Fruit fly (Drosophila melanogaster): ENCODE results near the gene Vps13D.

The Vps13D gene

DNA sequence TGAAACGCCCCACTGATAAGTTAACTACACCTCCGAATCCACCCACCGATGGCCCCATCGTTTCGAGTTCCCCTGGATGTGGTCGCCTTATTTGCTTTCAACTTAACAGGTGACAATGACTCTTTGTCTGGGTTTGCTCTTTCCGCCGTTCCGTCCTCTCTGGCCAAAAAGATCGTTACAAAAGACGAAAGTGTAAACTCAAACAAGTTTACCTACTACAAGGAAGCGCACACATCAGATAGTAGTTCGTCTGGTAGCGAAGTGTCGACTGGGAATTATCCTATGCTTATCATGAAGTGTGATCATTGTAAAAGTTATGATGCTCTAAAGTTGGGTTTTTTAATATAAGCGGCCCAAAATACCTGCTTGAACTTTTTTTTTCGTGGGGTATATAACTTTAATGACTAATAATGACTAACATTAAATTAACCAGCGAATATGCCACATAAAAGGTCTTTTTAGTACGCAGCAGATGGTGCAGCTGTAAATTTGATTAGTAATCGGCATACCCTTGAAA is 44.0 kb downstream of the Vps13D start (continued):
- TF ChIP-seq fkh (GFP tag; optimal IDR thresholded peaks at IDR 0.05): peak; percentile 79
- TF ChIP-seq dac (GFP tag; optimal IDR thresholded peaks at IDR 0.05): no peak
- peak; percentile 42 for TF ChIP-seq CG10631 (GFP tag; optimal IDR thresholded peaks at IDR 0.05)
- peak; percentile 31 for TF ChIP-seq CG3919 (GFP tag; optimal IDR thresholded peaks at IDR 0.05)
- no peak for TF ChIP-seq Hr38 (GFP tag; optimal IDR thresholded peaks at IDR 0.05)
- no peak for TF ChIP-seq fd85E (GFP tag; optimal IDR thresholded peaks at IDR 0.05)
- TF ChIP-seq spab (GFP tag; optimal IDR thresholded peaks at IDR 0.05): no peak
- peak; percentile 32 for TF ChIP-seq net (GFP tag; optimal IDR thresholded peaks at IDR 0.05)
- TF ChIP-seq CG1621 (tag; optimal IDR thresholded peaks at IDR 0.05): peak; percentile 32
- peak; percentile 6 for TF ChIP-seq CG7368 (GFP tag; optimal IDR thresholded peaks at IDR 0.05)
- TF ChIP-seq Blimp-1 (GFP tag; optimal IDR thresholded peaks at IDR 0.05): peak; percentile 11
- peak; percentile 34 for TF ChIP-seq esn (GFP tag; optimal IDR thresholded peaks at IDR 0.05)
- TF ChIP-seq achi (GFP tag; optimal IDR thresholded peaks at IDR 0.05): peak; percentile 28
- peak; percentile 47; the same call in 1 of the 3 replicates for TF ChIP-seq CG6163 (GFP tag; IDR thresholded peaks at IDR 0.05)
- TF ChIP-seq CG4318 (GFP tag; optimal IDR thresholded peaks at IDR 0.05): peak; percentile 27
- TF ChIP-seq vri (GFP tag; optimal IDR thresholded peaks at IDR 0.05): peak; percentile 44
- TF ChIP-seq Hr4 (GFP tag; optimal IDR thresholded peaks at IDR 0.05): peak; percentile 65
- TF ChIP-seq Ets21C (GFP tag; optimal IDR thresholded peaks at IDR 0.05): no peak
- no peak for TF ChIP-seq CG11902 (GFP tag; optimal IDR thresholded peaks at IDR 0.05)
- peak; percentile 58 for TF ChIP-seq acj6 (GFP tag; optimal IDR thresholded peaks at IDR 0.05)
- peak; percentile 33 for TF ChIP-seq CG16779 (tag; optimal IDR thresholded peaks at IDR 0.05)
- TF ChIP-seq Ets96B (tag; optimal IDR thresholded peaks at IDR 0.05): peak; percentile 26
- peak; percentile 20 for TF ChIP-seq CG6276 (GFP tag; optimal IDR thresholded peaks at IDR 0.05)
- peak; percentile 14 for TF ChIP-seq Eip75B (GFP tag; optimal IDR thresholded peaks at IDR 0.05)
- no peak for TF ChIP-seq Sox15 (GFP tag; optimal IDR thresholded peaks at IDR 0.05)
- peak; percentile 45 for TF ChIP-seq Hr39 (GFP tag; optimal IDR thresholded peaks at IDR 0.05)
- TF ChIP-seq CG9139 (GFP tag; optimal IDR thresholded peaks at IDR 0.05): peak; percentile 40
- no peak for TF ChIP-seq Met (GFP tag; optimal IDR thresholded peaks at IDR 0.05)
- TF ChIP-seq CG11294 (GFP tag; IDR thresholded peaks at IDR 0.05): no peak
- TF ChIP-seq CG34406 (GFP tag; optimal IDR thresholded peaks at IDR 0.05): peak; percentile 22
- no peak for TF ChIP-seq Eip93F (GFP tag; optimal IDR thresholded peaks at IDR 0.05)
- no peak for TF ChIP-seq svp (GFP tag)

DNA sequence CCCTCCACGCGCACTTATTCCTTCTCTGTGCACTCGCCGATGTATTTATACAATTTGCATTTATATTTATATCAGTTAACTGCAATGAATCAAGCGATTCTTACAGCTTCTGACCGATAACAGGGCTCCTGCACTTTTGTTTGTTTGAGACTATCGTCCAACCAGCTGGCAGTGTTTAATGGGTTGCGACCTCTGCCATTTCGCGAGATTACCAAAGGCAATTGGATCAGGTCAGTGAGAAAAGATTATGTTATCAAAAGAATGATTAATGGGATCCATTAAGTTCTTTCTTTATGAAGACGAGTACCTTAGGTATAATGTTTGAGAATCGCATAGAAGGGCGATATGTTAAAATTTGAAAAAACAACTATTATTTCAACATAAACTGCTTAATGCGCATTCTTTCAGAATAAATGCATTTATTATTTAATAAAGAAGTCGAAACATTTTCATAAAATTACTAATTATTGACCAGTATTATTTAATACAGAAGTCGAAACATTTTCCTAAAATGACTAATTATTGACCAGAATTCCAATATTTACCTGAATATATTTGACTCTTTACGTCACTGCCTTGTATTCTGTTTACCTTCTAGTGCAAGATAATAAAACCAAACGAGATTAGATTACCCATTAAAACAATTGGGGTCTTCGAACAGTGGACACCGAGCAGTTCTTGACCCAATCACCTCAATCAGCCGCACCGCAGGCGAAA is 44.7 kb downstream of the Vps13D start:
- no peak for TF ChIP-seq CG11294 (GFP tag; IDR thresholded peaks at IDR 0.05)
- TF ChIP-seq svp (GFP tag): peak; percentile 99
- no peak for TF ChIP-seq CG11762 (GFP tag; optimal IDR thresholded peaks at IDR 0.05; ENCODE audit: insufficient read depth)
- TF ChIP-seq Hr38 (GFP tag; optimal IDR thresholded peaks at IDR 0.05): no peak
- TF ChIP-seq CG8632 (GFP tag; optimal IDR thresholded peaks at IDR 0.05): no peak
- TF ChIP-seq cyc (GFP tag; optimal IDR thresholded peaks at IDR 0.05): no peak
- no peak for TF ChIP-seq Eip78C (GFP tag)
- no peak for TF ChIP-seq eg (GFP tag; IDR thresholded peaks at IDR 0.05)

DNA sequence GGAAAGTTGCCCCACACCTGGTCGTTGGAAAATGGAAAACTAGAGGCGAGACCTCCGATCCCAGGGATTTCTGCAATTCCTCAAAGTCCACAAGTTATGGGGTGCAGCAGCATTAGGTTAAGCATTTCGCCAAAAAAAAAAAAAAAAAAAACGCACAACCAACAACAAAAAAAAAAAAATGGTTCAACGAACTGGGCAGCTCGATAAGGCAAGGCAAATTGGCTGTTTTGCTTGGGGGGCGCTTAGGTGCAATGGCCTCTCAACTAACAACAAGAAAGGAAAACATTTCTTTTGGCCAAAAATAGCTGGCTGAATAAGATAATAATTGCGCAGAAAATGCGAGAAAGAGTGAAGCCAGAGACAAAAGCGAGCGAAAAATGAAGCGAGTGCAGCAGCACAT is 45.3 kb downstream of the Vps13D start:
- TF ChIP-seq eg (GFP tag; IDR thresholded peaks at IDR 0.05): peak; percentile 44; the same call in 1 of the 3 replicates
- TF ChIP-seq Sox15 (GFP tag; optimal IDR thresholded peaks at IDR 0.05): no peak
- TF ChIP-seq cyc (GFP tag; optimal IDR thresholded peaks at IDR 0.05): no peak
- peak; percentile 30; the same call in 1 of the 2 replicates for TF ChIP-seq CG15336 (GFP tag; IDR thresholded peaks at IDR 0.05)
- TF ChIP-seq svp (GFP tag): peak; percentile 7
- peak; percentile 40; the same call in 1 of the 3 replicates for TF ChIP-seq CG8119 (GFP tag; IDR thresholded peaks at IDR 0.05)
- peak; percentile 19 for TF ChIP-seq CG32006 (GFP tag; optimal IDR thresholded peaks at IDR 0.05)
